Fruit fly (Drosophila melanogaster) whole organism: ENCODE measurements around the gene klar.

Experiments
- CG8478 ChIP-seq: fragments of >200 bp; optimal IDR thresholded peaks from 2 replicates; lab custom pipeline; 2018; ENCODE audit warnings: inconsistent platforms
- Dll ChIP-seq: fragments of >200 bp; optimal IDR thresholded peaks from 2 replicates; lab custom pipeline; 2017
- EcR ChIP-seq, 2 experiments: fragments of >200 bp; optimal IDR thresholded peaks; 2 replicates each; lab custom pipeline; 2017; ENCODE audit warnings: missing biosample characterization in 2 of 2, missing genetic modification characterization in 2 of 2, missing genetic modification reagents in 2 of 2
- pan ChIP-seq: fragments of >200 bp; optimal IDR thresholded peaks from 2 replicates; lab custom pipeline; 2017
- psq ChIP-seq: fragments of >200 bp; optimal IDR thresholded peaks from 2 replicates; lab custom pipeline; 2017
- usp ChIP-seq: fragments of >200 bp; optimal IDR thresholded peaks from 2 replicates; lab custom pipeline; 2017; ENCODE audit warnings: missing biosample characterization, missing genetic modification characterization, mixed read lengths

dm6 chr3L:483818-484217 lies 56.6 kb downstream of the klar start:
- TF ChIP-seq Dll (lab: Kevin White, UChicago) (no peak), pan (lab: Kevin White, UChicago) (no peak), CG8478 (lab: Kevin White, UChicago) (no peak), psq (lab: Kevin White, UChicago) (no peak), EcR (GFP tag; optimal IDR thresholded peaks at IDR 0.05; lab: Kevin White, UChicago) (no peak), usp (GFP tag; lab: Kevin White, UChicago) (no peak)
